Fruit fly (Drosophila melanogaster): ENCODE measurements around the gene CG5199.
A peak's percentile ranks its signal among the peaks of the same experiment; 100 is the strongest.

The CG5199 gene

dm6 chr3L:20430182-20430581, 22.5 kb downstream of the CG5199 start, which contains the start of gene CG5262 (continued):
- TF ChIP-seq CG2875 (GFP tag; optimal IDR thresholded peaks at IDR 0.05) (no peak), CG12299 (tag; optimal IDR thresholded peaks at IDR 0.05) (no peak), gem (tag; optimal IDR thresholded peaks at IDR 0.05) (no peak), NC2α (GFP tag; optimal IDR thresholded peaks at IDR 0.05) (no peak), tll (GFP tag; optimal IDR thresholded peaks at IDR 0.05) (no peak), CG30020 (tag; optimal IDR thresholded peaks at IDR 0.05) (no peak), CG13287 (GFP tag; IDR thresholded peaks at IDR 0.05; ENCODE audit: partially characterized antibody) (peak; percentile 45; the same call in 1 of the 2 replicates), CG18599 (GFP tag; optimal IDR thresholded peaks at IDR 0.05) (no peak), aop (GFP tag; IDR thresholded peaks at IDR 0.05) (no peak), Six4 (GFP tag; optimal IDR thresholded peaks at IDR 0.05) (no peak), Hr3 (GFP tag; optimal IDR thresholded peaks at IDR 0.05) (no peak), al (GFP tag; IDR thresholded peaks at IDR 0.05) (no peak), CG11723 (GFP tag; optimal IDR thresholded peaks at IDR 0.05) (no peak), CG6791 (GFP tag; IDR thresholded peaks at IDR 0.05; ENCODE audit: partially characterized antibody) (no peak), CG32532 (GFP tag; IDR thresholded peaks at IDR 0.05) (no peak), CG31224 (GFP tag; IDR thresholded peaks at IDR 0.05) (no peak), fd64A (GFP tag; optimal IDR thresholded peaks at IDR 0.05) (no peak), CG31365 (tag; optimal IDR thresholded peaks at IDR 0.05) (no peak), Max (GFP tag; optimal IDR thresholded peaks at IDR 0.05) (no peak), prd (optimal IDR thresholded peaks at IDR 0.05) (no peak), prd (GFP tag; IDR thresholded peaks at IDR 0.05) (no peak), CG7372 (GFP tag; IDR thresholded peaks at IDR 0.05) (no peak), gce (GFP tag; IDR thresholded peaks at IDR 0.05) (no peak), phol (tag; optimal IDR thresholded peaks at IDR 0.05) (no peak), Med (GFP tag) (peak; percentile 9), esg (GFP tag; conservative IDR thresholded peaks at IDR 0.05) (no peak), danr (GFP tag; IDR thresholded peaks at IDR 0.05) (no peak), MTF-1 (GFP tag; optimal IDR thresholded peaks at IDR 0.05; ENCODE audit: borderline replicate concordance) (no peak), da (GFP tag; optimal IDR thresholded peaks at IDR 0.05) (no peak), ssp (GFP tag; IDR thresholded peaks at IDR 0.05) (no peak), sc (optimal IDR thresholded peaks at IDR 0.05) (no peak), sc (GFP tag; optimal IDR thresholded peaks at IDR 0.05) (no peak), usp (GFP tag; optimal IDR thresholded peaks at IDR 0.05) (no peak), pzg (GFP tag; optimal IDR thresholded peaks at IDR 0.05) (peak; percentile 72), Taf1 (GFP tag; IDR thresholded peaks at IDR 0.05) (no peak), Lpt (GFP tag; optimal IDR thresholded peaks at IDR 0.05) (no peak), CG11398 (GFP tag; optimal IDR thresholded peaks at IDR 0.05) (no peak), grau (tag; optimal IDR thresholded peaks at IDR 0.05) (no peak), CG3838 (GFP tag; optimal IDR thresholded peaks at IDR 0.05) (no peak), lola (GFP tag; optimal IDR thresholded peaks at IDR 0.05) (no peak), mam (GFP tag; optimal IDR thresholded peaks at IDR 0.05) (no peak), kah (GFP tag; optimal IDR thresholded peaks at IDR 0.05) (no peak), crp (GFP tag; optimal IDR thresholded peaks at IDR 0.05) (peak in 1 of 2 experiments; percentile 69), jigr1 (GFP tag; IDR thresholded peaks at IDR 0.05) (no peak), dpn (GFP tag; optimal IDR thresholded peaks at IDR 0.05) (no peak), CG2116 (GFP tag; optimal IDR thresholded peaks at IDR 0.05) (no peak), CG4730 (GFP tag; IDR thresholded peaks at IDR 0.05) (no peak), lbe (GFP tag; optimal IDR thresholded peaks at IDR 0.05) (no peak), CG13296 (GFP tag; optimal IDR thresholded peaks at IDR 0.05) (no peak), sima (GFP tag; optimal IDR thresholded peaks at IDR 0.05) (no peak), CG17186 (GFP tag; optimal IDR thresholded peaks at IDR 0.05) (peak; percentile 21)
